Fruit fly (Drosophila melanogaster): ENCODE measurements around the gene CG15767.

dm6 chrX:5819972-5820371 lies 30.7 kb downstream of the CG15767 start:
- TF ChIP-seq Dll (optimal IDR thresholded peaks at IDR 0.05) = no peak
- TF ChIP-seq CG8478 (optimal IDR thresholded peaks at IDR 0.05) = no peak
